Fruit fly (Drosophila melanogaster): ENCODE data around the gene CG7394.

dm6 chr3L:11596585-11597252 is 34.9 kb downstream of the CG7394 start, which contains the start of gene CG7368:
- TF ChIP-seq Jra (GFP tag; optimal IDR thresholded peaks at IDR 0.05): no peak
- no peak for TF ChIP-seq psq (GFP tag; optimal IDR thresholded peaks at IDR 0.05)
- no peak for TF ChIP-seq usp (GFP tag; optimal IDR thresholded peaks at IDR 0.05)
- TF ChIP-seq pan (optimal IDR thresholded peaks at IDR 0.05): no peak
- TF ChIP-seq Dfd (GFP tag; optimal IDR thresholded peaks at IDR 0.05): no peak
- no peak for TF ChIP-seq sage (GFP tag; optimal IDR thresholded peaks at IDR 0.05)
- no peak for TF ChIP-seq Abd-B (GFP tag; optimal IDR thresholded peaks at IDR 0.05)
- TF ChIP-seq Sp1 (GFP tag; optimal IDR thresholded peaks at IDR 0.05): no peak
- TF ChIP-seq Rel (GFP tag; optimal IDR thresholded peaks at IDR 0.05): no peak
- TF ChIP-seq Rel (tag; optimal IDR thresholded peaks at IDR 0.05): no peak
- TF ChIP-seq N (GFP tag; optimal IDR thresholded peaks at IDR 0.05): no peak

Measured in whole organism, wandering third instar larva.